Fruit fly (Drosophila melanogaster): ENCODE measurements around the gene Ir31a.

DNA sequence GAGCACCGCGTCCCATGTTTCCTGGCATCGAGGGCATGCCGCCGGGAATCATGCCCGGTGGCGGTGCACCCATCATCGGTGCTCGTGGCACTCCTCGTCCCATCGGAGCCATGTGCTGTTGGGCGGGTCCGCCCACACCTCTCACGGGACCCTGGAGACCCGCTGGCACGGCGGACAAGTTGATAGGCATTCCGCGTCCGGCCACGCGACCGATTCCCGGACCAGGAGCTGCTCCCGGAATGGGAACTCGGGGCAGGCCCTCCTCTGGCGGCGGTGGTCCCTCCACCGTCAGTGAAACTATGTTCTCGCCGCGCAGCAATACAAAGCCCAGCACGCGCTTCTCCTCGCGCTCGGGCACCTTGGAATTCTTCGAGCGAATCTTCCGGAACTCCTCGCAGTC is 20.2 kb downstream of the Ir31a start:
- TF ChIP-seq Myc (optimal IDR thresholded peaks at IDR 0.05), result no peak
- TF ChIP-seq insv (optimal IDR thresholded peaks at IDR 0.05), result no peak

Data from Kc167 (cell line).